Fruit fly (Drosophila melanogaster) whole organism, embryonic: Measurements from ENCODE around the gene nst.

ENCODE experiments used
- Blimp-1 ChIP-seq: fragments of 200-800 bp; sonication (Bioruptor generic); optimal IDR thresholded peaks from 3 replicates; lab custom pipeline; 2018; ENCODE audit warnings: missing biosample characterization, missing genetic modification characterization, mild to moderate bottlenecking, moderate library complexity, missing genetic modification reagents
- C15 ChIP-seq: fragments of 200-800 bp; sonication (Bioruptor generic); IDR thresholded peaks from 3 replicates; pipeline ENCODE4 v1.3.6; 2022; ENCODE audit warnings: missing biosample characterization, missing genetic modification characterization
- CG11247 ChIP-seq: fragments of 200-800 bp; sonication (Bioruptor generic); IDR thresholded peaks from 2 replicates; pipeline ENCODE4 v1.3.6; 2022; ENCODE audit warnings: missing biosample characterization, missing genetic modification characterization
- CG11456 ChIP-seq: fragments of 200-800 bp; sonication (Bioruptor generic); IDR thresholded peaks from 3 replicates; pipeline ENCODE4 v1.3.6; 2022; ENCODE audit warnings: missing biosample characterization, missing genetic modification characterization
- CG12155 ChIP-seq: fragments of 200-800 bp; sonication (Bioruptor generic); optimal IDR thresholded peaks from 3 replicates; lab custom pipeline; 2016; ENCODE audit warnings: missing biosample characterization, missing genetic modification characterization
- CG12769 ChIP-seq: fragments of 200-800 bp; sonication (Bioruptor generic); optimal IDR thresholded peaks from 2 replicates; lab custom pipeline; 2019; ENCODE audit warnings: missing biosample characterization, mild to moderate bottlenecking, missing genetic modification characterization, moderate library complexity
- CG13123 ChIP-seq: fragments of 200-800 bp; sonication (Bioruptor generic); optimal IDR thresholded peaks from 2 replicates; lab custom pipeline; 2016; ENCODE audit warnings: missing biosample characterization, missing genetic modification characterization
- CG17328 ChIP-seq: fragments of 200-800 bp; sonication (Bioruptor generic); IDR thresholded peaks from 2 replicates; pipeline ENCODE4 v1.3.6; 2022; ENCODE audit warnings: missing biosample characterization, missing genetic modification characterization
- CG18599 ChIP-seq: fragments of 200-800 bp; sonication (Bioruptor generic); optimal IDR thresholded peaks from 3 replicates; lab custom pipeline; 2017; ENCODE audit warnings: missing biosample characterization, missing genetic modification characterization, mild to moderate bottlenecking, moderate library complexity, missing genetic modification reagents
- CG2712 ChIP-seq: fragments of 200-800 bp; optimal IDR thresholded peaks from 3 replicates; lab custom pipeline; 2019; ENCODE audit warnings: missing biosample characterization, mild to moderate bottlenecking, missing genetic modification characterization, moderate library complexity
- CG3065 ChIP-seq: fragments of 200-800 bp; sonication (Bioruptor generic); optimal IDR thresholded peaks from 2 replicates; lab custom pipeline; 2016; ENCODE audit warnings: missing biosample characterization, missing genetic modification characterization
- CG3281 ChIP-seq: fragments of 200-800 bp; sonication (Bioruptor generic); optimal IDR thresholded peaks from 3 replicates; lab custom pipeline; 2017; ENCODE audit warnings: missing biosample characterization, mild to moderate bottlenecking, missing genetic modification characterization
- CG4360 ChIP-seq: fragments of 200-800 bp; sonication (Bioruptor generic); IDR thresholded peaks from 2 replicates; pipeline ENCODE4 v1.3.6; 2022; ENCODE audit warnings: missing biosample characterization, missing genetic modification characterization
- CG4424 ChIP-seq: fragments of 200-800 bp; sonication (Bioruptor generic); optimal IDR thresholded peaks from 3 replicates; lab custom pipeline; 2016; ENCODE audit warnings: missing biosample characterization, missing genetic modification characterization
- CG5180 ChIP-seq: fragments of 200-800 bp; sonication (Bioruptor generic); optimal IDR thresholded peaks from 3 replicates; lab custom pipeline; 2017; ENCODE audit warnings: missing biosample characterization, missing genetic modification characterization, mild to moderate bottlenecking, moderate library complexity, missing genetic modification reagents
- CG7271 ChIP-seq: fragments of 200-800 bp; sonication (Bioruptor generic); optimal IDR thresholded peaks from 2 replicates; lab custom pipeline; 2018; ENCODE audit warnings: missing biosample characterization, mild to moderate bottlenecking, missing genetic modification characterization, moderate library complexity
- CG7357 ChIP-seq: fragments of 200-800 bp; sonication (Bioruptor generic); IDR thresholded peaks from 3 replicates; pipeline ENCODE4 v1.3.6; 2022; ENCODE audit warnings: missing biosample characterization, missing genetic modification characterization
- CG8924 ChIP-seq: fragments of 200-800 bp; optimal IDR thresholded peaks from 3 replicates; lab custom pipeline; 2019; ENCODE audit warnings: missing biosample characterization, mild to moderate bottlenecking, missing genetic modification characterization, moderate library complexity
- CG8944 ChIP-seq: fragments of 200-800 bp; sonication (Bioruptor generic); optimal IDR thresholded peaks from 3 replicates; lab custom pipeline; 2016; ENCODE audit warnings: missing biosample characterization, missing genetic modification characterization
- CG9876 ChIP-seq: fragments of 200-800 bp; sonication (Bioruptor generic); optimal IDR thresholded peaks from 2 replicates; lab custom pipeline; 2016; ENCODE audit warnings: missing biosample characterization, missing genetic modification characterization
- D ChIP-seq, 2 experiments: fragments of 200-800 bp in 1 of 2; fragments of >200 bp in 1 of 2; sonication (Bioruptor generic) in 1 of 2; optimal IDR thresholded peaks; 2 replicates in 1 of 2; 3 replicates in 1 of 2; lab custom pipeline; 2017; ENCODE audit warnings: mild to moderate bottlenecking in 1 of 2, missing biosample characterization in 1 of 2, missing genetic modification characterization in 1 of 2, missing genetic modification reagents in 1 of 2
- D19A ChIP-seq: fragments of 200-800 bp; optimal IDR thresholded peaks from 3 replicates; lab custom pipeline; 2019; ENCODE audit warnings: missing biosample characterization, mild to moderate bottlenecking, missing genetic modification characterization, moderate library complexity
- Dll ChIP-seq: fragments of 200-800 bp; sonication (Bioruptor generic); IDR thresholded peaks from 4 replicates; pipeline ENCODE4 v1.3.6; 2022; ENCODE audit warnings: missing biosample characterization, missing genetic modification characterization; ENCODE audit not compliant: partially characterized antibody
- Dref ChIP-seq: fragments of 200-800 bp; sonication (Bioruptor generic); IDR thresholded peaks from 2 replicates; pipeline ENCODE4 v1.3.6; 2022; ENCODE audit warnings: missing biosample characterization, missing genetic modification characterization
- ERR ChIP-seq: fragments of 200-800 bp; sonication (Bioruptor generic); optimal IDR thresholded peaks from 2 replicates; lab custom pipeline; 2016; ENCODE audit warnings: missing biosample characterization, missing genetic modification characterization
- Ets65A ChIP-seq: fragments of 200-800 bp; sonication (Bioruptor generic); peaks from one replicate; lab custom pipeline; 2016; ENCODE audit warnings: missing biosample characterization, missing genetic modification characterization
- Hand ChIP-seq: fragments of 200-800 bp; sonication (Bioruptor generic); optimal IDR thresholded peaks from 2 replicates; lab custom pipeline; 2017; ENCODE audit warnings: mild to moderate bottlenecking, missing biosample characterization, missing genetic modification reagents, missing genetic modification characterization
- Hey ChIP-seq: fragments of 200-800 bp; sonication (Bioruptor generic); optimal IDR thresholded peaks from 3 replicates; lab custom pipeline; 2018; ENCODE audit warnings: missing biosample characterization, mild to moderate bottlenecking, missing genetic modification characterization
- NK7.1 ChIP-seq: fragments of 200-800 bp; sonication (Bioruptor generic); optimal IDR thresholded peaks from 3 replicates; lab custom pipeline; 2016; ENCODE audit warnings: missing biosample characterization, missing genetic modification characterization
- Opbp ChIP-seq: fragments of 200-800 bp; sonication (Bioruptor generic); IDR thresholded peaks from 3 replicates; pipeline ENCODE4 v1.3.6; 2022; ENCODE audit warnings: missing biosample characterization, missing genetic modification characterization; ENCODE audit not compliant: partially characterized antibody
- YL-1 ChIP-seq: fragments of 200-800 bp; sonication (Bioruptor generic); optimal IDR thresholded peaks from 3 replicates; lab custom pipeline; 2017; ENCODE audit warnings: missing biosample characterization, mild to moderate bottlenecking, missing genetic modification characterization
- caup ChIP-seq: fragments of 200-800 bp; sonication (Bioruptor generic); optimal IDR thresholded peaks from 3 replicates; lab custom pipeline; 2017; ENCODE audit warnings: missing biosample characterization, mild to moderate bottlenecking, missing genetic modification characterization, moderate library complexity; ENCODE audit not compliant: severe bottlenecking
- chif ChIP-seq, 2 experiments: fragments of 200-800 bp; sonication (Bioruptor generic); optimal IDR thresholded peaks; 3 replicates each; lab custom pipeline; 2016; ENCODE audit warnings: missing biosample characterization in 2 of 2, missing genetic modification characterization in 2 of 2
- ci ChIP-seq: fragments of 200-800 bp; sonication (Bioruptor generic); IDR thresholded peaks from 3 replicates; pipeline ENCODE4 v1.3.6; 2022; ENCODE audit warnings: missing biosample characterization, missing genetic modification characterization
- danr ChIP-seq: fragments of 200-800 bp; sonication (Bioruptor generic); IDR thresholded peaks from 2 replicates; pipeline ENCODE4 v1.3.6; 2022; ENCODE audit warnings: missing biosample characterization, missing genetic modification characterization
- esg ChIP-seq: fragments of 200-800 bp; sonication (Bioruptor generic); conservative IDR thresholded peaks from 2 replicates; pipeline ENCODE4 v1.3.6; 2022; ENCODE audit warnings: missing biosample characterization, missing genetic modification characterization
- ewg ChIP-seq: fragments of 200-800 bp; sonication (Bioruptor generic); optimal IDR thresholded peaks from 3 replicates; lab custom pipeline; 2017; ENCODE audit warnings: mild to moderate bottlenecking, missing biosample characterization, missing genetic modification reagents, missing genetic modification characterization
- fru ChIP-seq: fragments of >200 bp; optimal IDR thresholded peaks from 2 replicates; lab custom pipeline; 2017
- grau ChIP-seq: fragments of 200-800 bp; optimal IDR thresholded peaks from 3 replicates; lab custom pipeline; 2019; ENCODE audit warnings: missing biosample characterization, mild to moderate bottlenecking, missing genetic modification characterization, moderate library complexity
- kah ChIP-seq: fragments of 200-800 bp; sonication (Bioruptor generic); optimal IDR thresholded peaks from 2 replicates; lab custom pipeline; 2018; ENCODE audit warnings: missing biosample characterization, mild to moderate bottlenecking, missing genetic modification characterization
- ken ChIP-seq: fragments of 200-800 bp; sonication (Bioruptor generic); IDR thresholded peaks from 3 replicates; pipeline ENCODE4 v1.3.6; 2022; ENCODE audit warnings: missing biosample characterization, missing genetic modification characterization
- otp ChIP-seq: fragments of 200-800 bp; sonication (Bioruptor generic); IDR thresholded peaks from 3 replicates; pipeline ENCODE4, ENCODE4 v1.3.6; 2022; ENCODE audit warnings: missing biosample characterization, missing genetic modification characterization
- pan ChIP-seq, 4 experiments: fragments of >200 bp in 3 of 4; fragments of 200-800 bp in 1 of 4; sonication (Bioruptor generic) in 1 of 4; optimal IDR thresholded peaks in 3 of 4; IDR thresholded peaks in 1 of 4; 2 replicates each; pipeline versions ENCODE4 v1.3.6 to Lab custom; 2017 to 2022; ENCODE audit warnings: missing biosample characterization in 2 of 4, missing genetic modification characterization in 2 of 4, mixed read lengths in 1 of 4
- peb ChIP-seq: fragments of 200-800 bp; sonication (Bioruptor generic); IDR thresholded peaks from 2 replicates; pipeline ENCODE4 v1.3.6; 2022; ENCODE audit warnings: missing biosample characterization, missing genetic modification characterization
- psq ChIP-seq: fragments of 200-800 bp; sonication (Bioruptor generic); optimal IDR thresholded peaks from 2 replicates; lab custom pipeline; 2017; ENCODE audit warnings: missing biosample characterization, missing genetic modification characterization
- rib ChIP-seq: fragments of 200-800 bp; sonication (Bioruptor generic); IDR thresholded peaks from 2 replicates; pipeline ENCODE4 v1.3.6; 2022; ENCODE audit warnings: missing biosample characterization, missing genetic modification characterization
- sd ChIP-seq: fragments of 200-800 bp; sonication (Bioruptor generic); optimal IDR thresholded peaks from 3 replicates; lab custom pipeline; 2018; ENCODE audit warnings: missing biosample characterization, mild to moderate bottlenecking, missing genetic modification characterization, moderate library complexity
- trh ChIP-seq: fragments of 200-800 bp; sonication (Bioruptor generic); optimal IDR thresholded peaks from 2 replicates; lab custom pipeline; 2016; ENCODE audit warnings: missing biosample characterization, missing genetic modification characterization
- wdn ChIP-seq: fragments of 200-800 bp; sonication (Bioruptor generic); IDR thresholded peaks from 2 replicates; pipeline ENCODE4 v1.3.6; 2022; ENCODE audit warnings: missing biosample characterization, missing genetic modification characterization
- wor ChIP-seq: fragments of 200-800 bp; sonication (Bioruptor generic); IDR thresholded peaks from 2 replicates; pipeline ENCODE4 v1.3.6; 2022; ENCODE audit warnings: missing biosample characterization, missing genetic modification characterization

Gene nst

DNA sequence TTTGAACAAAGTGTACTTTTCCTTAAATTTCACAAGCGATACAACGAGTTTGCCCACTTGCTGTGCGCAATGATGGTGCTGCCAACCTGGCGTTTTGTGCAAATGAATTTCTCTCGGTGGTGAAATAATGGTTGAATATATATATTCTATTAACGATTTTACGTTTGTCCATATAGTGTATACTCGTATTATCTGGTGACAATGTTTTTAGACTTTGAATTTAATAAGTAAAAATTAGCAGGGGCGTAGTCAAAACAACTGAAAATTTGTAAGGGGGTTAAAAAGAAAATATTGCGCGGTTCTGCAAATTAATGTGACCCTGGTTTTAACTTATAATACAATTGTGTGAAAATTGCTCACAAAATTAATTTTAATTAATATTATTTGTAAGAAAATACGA is 6.0 kb downstream of the nst start, which contains the start of the genes ver and Gcn5 (continued):
- TF ChIP-seq CG4360 (GFP tag; lab: Robert Waterston, UW), result peak; percentile 63
- TF ChIP-seq kah (GFP tag; lab: Kevin White, UChicago), result peak; percentile 71
- peak; percentile 94 for TF ChIP-seq ken (GFP tag; lab: Robert Waterston, UW)
- no peak for TF ChIP-seq sd (tag; lab: Kevin White, UChicago)
- no peak for TF ChIP-seq Opbp (GFP tag; lab: Robert Waterston, UW)
- no peak for TF ChIP-seq ERR
- no peak for TF ChIP-seq D (optimal IDR thresholded peaks at IDR 0.05; lab: Kevin White, UChicago)
- peak; percentile 84 for TF ChIP-seq D (GFP tag; optimal IDR thresholded peaks at IDR 0.05; lab: Kevin White, UChicago)
- peak; percentile 45 for TF ChIP-seq CG9876
- TF ChIP-seq CG12769 (tag; lab: Kevin White, UChicago), result peak; percentile 90
- TF ChIP-seq CG5180 (GFP tag; lab: Kevin White, UChicago), result peak; percentile 74
- TF ChIP-seq CG3281 (GFP tag; lab: Kevin White, UChicago), result peak; percentile 96
- TF ChIP-seq CG2712 (tag; lab: Kevin White, UChicago), result peak; percentile 92
- peak; percentile 89 for TF ChIP-seq esg
- peak; percentile 87; the same call in 2 of the 3 replicates for TF ChIP-seq C15 (GFP tag; lab: Robert Waterston, UW)
- TF ChIP-seq CG11247, result peak; percentile 95
- peak; percentile 89 for TF ChIP-seq grau (tag; lab: Kevin White, UChicago)
- peak; percentile 82 for TF ChIP-seq wdn (GFP tag; lab: Robert Waterston, UW)
- TF ChIP-seq YL-1, result peak; percentile 97
- peak; percentile 92 for TF ChIP-seq CG8924 (tag; lab: Kevin White, UChicago)
- no peak for TF ChIP-seq Dll (GFP tag; lab: Robert Waterston, UW)
- TF ChIP-seq CG8944 (GFP tag; lab: Kevin White, UChicago), result peak; percentile 79
- TF ChIP-seq CG4424 (GFP tag; lab: Kevin White, UChicago), result peak; percentile 90
- peak; percentile 94 for TF ChIP-seq CG18599 (GFP tag; lab: Kevin White, UChicago)
- peak; percentile 84 for TF ChIP-seq D19A (tag; lab: Kevin White, UChicago)
- peak; percentile 98 for TF ChIP-seq Ets65A (GFP tag; lab: Kevin White, UChicago)
- peak; percentile 84 for TF ChIP-seq rib (GFP tag; lab: Robert Waterston, UW)
- TF ChIP-seq CG7357 (GFP tag; lab: Robert Waterston, UW), result peak; percentile 85
- peak; percentile 94 for TF ChIP-seq CG17328
- TF ChIP-seq otp (GFP tag; lab: Robert Waterston, UW), result peak; percentile 91
- peak; percentile 96 for TF ChIP-seq ci (GFP tag; lab: Robert Waterston, UW)
- peak; percentile 92 for TF ChIP-seq caup (GFP tag; lab: Kevin White, UChicago)
- peak; percentile 26; the same call in 1 of the 2 replicates for TF ChIP-seq Dref (GFP tag; lab: Robert Waterston, UW)
- peak; percentile 70 for TF ChIP-seq CG13123 (GFP tag; lab: Kevin White, UChicago)
- TF ChIP-seq Hey, result peak; percentile 33
- peak; percentile 73 for TF ChIP-seq NK7.1 (GFP tag; lab: Kevin White, UChicago)
- no peak for TF ChIP-seq fru (lab: Kevin White, UChicago)
- TF ChIP-seq pan (optimal IDR thresholded peaks at IDR 0.05; lab: Kevin White, UChicago), result no peak
- peak in 1 of 2 experiments; percentile 95 for TF ChIP-seq pan (GFP tag; optimal IDR thresholded peaks at IDR 0.05 in 1 of 2, IDR thresholded peaks at IDR 0.05 in 1 of 2)
- TF ChIP-seq Blimp-1 (GFP tag; lab: Kevin White, UChicago), result peak; percentile 89
- TF ChIP-seq peb (GFP tag; lab: Robert Waterston, UW), result peak; percentile 79
- peak; percentile 70 for TF ChIP-seq Hand
- TF ChIP-seq ewg, result peak; percentile 90
- peak; percentile 65 for TF ChIP-seq CG3065
- peak; percentile 88 for TF ChIP-seq wor
- TF ChIP-seq chif (GFP tag; optimal IDR thresholded peaks at IDR 0.05; lab: Kevin White, UChicago), result peak; percentile 74 to 88
- TF ChIP-seq CG12155 (GFP tag; lab: Kevin White, UChicago), result peak; percentile 89
- TF ChIP-seq trh (GFP tag; lab: Kevin White, UChicago), result peak; percentile 77
- TF ChIP-seq psq (GFP tag; lab: Kevin White, UChicago), result peak; percentile 73
- TF ChIP-seq CG11456 (GFP tag; lab: Robert Waterston, UW), result peak; percentile 93
- peak; percentile 86 for TF ChIP-seq danr (GFP tag; lab: Robert Waterston, UW)
- TF ChIP-seq CG7271 (tag; lab: Kevin White, UChicago), result peak; percentile 70
